Fruit fly (Drosophila melanogaster): ENCODE results near the gene nerfin-1.

nerfin-1 gene

DNA sequence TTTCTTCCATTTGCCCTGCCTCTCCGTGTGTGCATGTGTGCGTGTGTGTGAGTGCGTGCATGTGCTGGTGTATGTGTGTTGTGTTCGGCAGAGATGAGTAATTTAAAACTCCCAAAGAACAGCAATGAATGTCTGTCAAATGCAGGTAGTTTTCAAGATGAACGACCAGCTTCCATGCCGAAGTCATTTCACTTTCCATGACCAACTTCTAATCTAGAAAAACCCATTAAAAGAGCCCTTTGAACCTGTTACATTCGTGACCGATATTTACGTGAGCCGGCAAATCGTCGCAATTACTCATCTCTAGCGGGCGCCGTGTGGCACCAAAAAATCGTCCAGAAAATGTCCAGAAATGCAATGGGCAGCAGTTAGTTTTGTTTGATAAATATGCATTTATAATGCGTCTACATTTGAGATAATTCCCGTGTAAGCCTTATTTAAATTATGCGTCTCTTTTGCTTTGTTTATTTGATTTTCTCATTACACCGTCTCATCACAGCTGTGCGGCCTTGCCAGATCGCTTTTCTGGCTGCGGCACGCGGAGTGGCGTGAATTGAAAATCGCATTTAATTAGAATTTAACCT is 36.4 kb upstream of the nerfin-1 start (continued):
- TF ChIP-seq mirr (GFP tag; optimal IDR thresholded peaks at IDR 0.05) (no peak), Elba2 (GFP tag; optimal IDR thresholded peaks at IDR 0.05) (no peak), CG12071 (GFP tag; optimal IDR thresholded peaks at IDR 0.05) (no peak), BEAF-32 (GFP tag; optimal IDR thresholded peaks at IDR 0.05) (peak; percentile 91), D19A (tag; optimal IDR thresholded peaks at IDR 0.05) (no peak), CG16813 (GFP tag; IDR thresholded peaks at IDR 0.05; ENCODE audit: partially characterized antibody) (peak; percentile 86), CG11560 (tag; IDR thresholded peaks at IDR 0.05) (no peak), CG1647 (GFP tag; optimal IDR thresholded peaks at IDR 0.05) (no peak), Ssrp (tag; optimal IDR thresholded peaks at IDR 0.05) (no peak), Ets65A (GFP tag) (peak; percentile 92), crol (GFP tag; IDR thresholded peaks at IDR 0.05) (no peak), CG8924 (tag; optimal IDR thresholded peaks at IDR 0.05) (peak; percentile 20), z (GFP tag; IDR thresholded peaks at IDR 0.05) (no peak), ERR (GFP tag; optimal IDR thresholded peaks at IDR 0.05) (no peak), CG10959 (GFP tag; IDR thresholded peaks at IDR 0.05) (no peak), cg (GFP tag; optimal IDR thresholded peaks at IDR 0.05) (peak; percentile 91), unpg (GFP tag; optimal IDR thresholded peaks at IDR 0.05) (no peak), trh (GFP tag; optimal IDR thresholded peaks at IDR 0.05) (no peak), wor (GFP tag; IDR thresholded peaks at IDR 0.05) (no peak), esg (GFP tag; conservative IDR thresholded peaks at IDR 0.05) (no peak), crp (GFP tag; optimal IDR thresholded peaks at IDR 0.05) (peak in 1 of 2 experiments; percentile 71), CG14710 (tag; optimal IDR thresholded peaks at IDR 0.05) (peak; percentile 45), CG43689 (GFP tag; IDR thresholded peaks at IDR 0.05) (no peak), wdn (GFP tag; IDR thresholded peaks at IDR 0.05) (no peak), H15 (GFP tag; IDR thresholded peaks at IDR 0.05) (no peak), CG11247 (GFP tag; IDR thresholded peaks at IDR 0.05) (peak; percentile 29; the same call in 1 of the 2 replicates), dm (GFP tag; optimal IDR thresholded peaks at IDR 0.05) (peak; percentile 82), CG4404 (GFP tag; IDR thresholded peaks at IDR 0.05) (peak; percentile 62), CG16863 (GFP tag; optimal IDR thresholded peaks at IDR 0.05) (peak; percentile 70), sug (tag; optimal IDR thresholded peaks at IDR 0.05) (peak; percentile 54), maf-S (GFP tag; optimal IDR thresholded peaks at IDR 0.05) (peak; percentile 51), NFAT (GFP tag; IDR thresholded peaks at IDR 0.05) (0 out of 2 replicates have a peak, but pooled peaks have one; percentile 16), Meics (GFP tag; optimal IDR thresholded peaks at IDR 0.05) (no peak), pb (GFP tag; optimal IDR thresholded peaks at IDR 0.05) (no peak), Myb (GFP tag; optimal IDR thresholded peaks at IDR 0.05) (peak; percentile 63), CG9727 (GFP tag; optimal IDR thresholded peaks at IDR 0.05) (peak; percentile 37), Dbx (GFP tag; IDR thresholded peaks at IDR 0.05) (0 out of 3 replicates have a peak, but pooled peaks have one; percentile 48), ind (GFP tag; optimal IDR thresholded peaks at IDR 0.05) (peak; percentile 49), knrl (GFP tag; IDR thresholded peaks at IDR 0.05; ENCODE audit: partially characterized antibody) (peak; percentile 89; the same call in 2 of the 3 replicates), dysf (GFP tag; IDR thresholded peaks at IDR 0.05) (peak; percentile 55; the same call in 1 of the 3 replicates), ems (GFP tag; optimal IDR thresholded peaks at IDR 0.05) (no peak), emc (GFP tag; optimal IDR thresholded peaks at IDR 0.05) (no peak), gcm2 (GFP tag; optimal IDR thresholded peaks at IDR 0.05) (no peak), CG2712 (tag; optimal IDR thresholded peaks at IDR 0.05) (peak; percentile 42), CG3847 (GFP tag; IDR thresholded peaks at IDR 0.05) (peak; percentile 66), CG30431 (GFP tag; optimal IDR thresholded peaks at IDR 0.05) (no peak), Bgb (GFP tag; IDR thresholded peaks at IDR 0.05; ENCODE audit: partially characterized antibody) (peak; percentile 71), zen (tag; optimal IDR thresholded peaks at IDR 0.05) (peak; percentile 33), CG17912 (GFP tag; optimal IDR thresholded peaks at IDR 0.05) (peak; percentile 5), org-1 (GFP tag; optimal IDR thresholded peaks at IDR 0.05) (no peak), Bteb2 (GFP tag; optimal IDR thresholded peaks at IDR 0.05) (peak; percentile 37)

Measured in whole organism, embryonic.